Worm (Caenorhabditis elegans) whole organism, L1 larva: ENCODE measurements around the gene ddn-1.

Source experiments
- aha-1 ChIP-seq: fragments of 150-350 bp; optimal IDR thresholded peaks from 2 replicates; lab custom pipeline; 2014; ENCODE audit warnings: missing biosample characterization, missing genetic modification characterization
- alr-1 ChIP-seq: fragments of 200-800 bp; sonication (Bioruptor generic); optimal IDR thresholded peaks from 2 replicates; lab custom pipeline; 2018; ENCODE audit warnings: borderline replicate concordance, mild to moderate bottlenecking, missing genetic modification characterization, missing compliant biosample characterization
- ama-1 ChIP-seq: fragments of 150-350 bp; optimal IDR thresholded peaks from 2 replicates; lab custom pipeline; 2014
- ceh-8 ChIP-seq: fragments of 200-800 bp; sonication (Bioruptor generic); optimal IDR thresholded peaks from 2 replicates; lab custom pipeline; 2018; ENCODE audit warnings: mild to moderate bottlenecking, missing genetic modification characterization, moderate library complexity, missing compliant biosample characterization
- ceh-90 ChIP-seq: sonication (generic microtip); optimal IDR thresholded peaks from 2 replicates; lab custom pipeline; 2016; ENCODE audit warnings: missing genetic modification characterization, missing compliant biosample characterization
- ces-1 ChIP-seq: fragments of 150-350 bp; optimal IDR thresholded peaks from 2 replicates; lab custom pipeline; 2014; ENCODE audit warnings: missing biosample characterization, missing genetic modification reagents, missing genetic modification characterization
- dpl-1 ChIP-seq, 3 experiments: fragments of 150-350 bp in 2 of 3; sonication (generic microtip) in 1 of 3; optimal IDR thresholded peaks; 2 replicates each; lab custom pipeline; 2014 to 2017; ENCODE audit warnings: missing biosample characterization in 3 of 3, missing genetic modification characterization in 3 of 3, missing genetic modification reagents in 3 of 3
- efl-3 ChIP-seq: fragments of 200-800 bp; sonication (Bioruptor generic); optimal IDR thresholded peaks from 2 replicates; lab custom pipeline; 2018; ENCODE audit warnings: mild to moderate bottlenecking, missing genetic modification characterization, missing compliant biosample characterization
- elt-2 ChIP-seq: sonication (generic microtip); optimal IDR thresholded peaks from 2 replicates; lab custom pipeline; 2016; ENCODE audit warnings: missing genetic modification characterization, mild to moderate bottlenecking, inconsistent platforms, missing compliant biosample characterization, missing genetic modification reagents
- fkh-10 ChIP-seq: sonication (generic microtip); optimal IDR thresholded peaks from 2 replicates; lab custom pipeline; 2017; ENCODE audit warnings: missing biosample characterization, missing genetic modification reagents, missing genetic modification characterization
- fkh-8 ChIP-seq: sonication (generic microtip); optimal IDR thresholded peaks from 2 replicates; lab custom pipeline; 2016; ENCODE audit warnings: mild to moderate bottlenecking, missing genetic modification characterization, missing compliant biosample characterization
- fos-1 ChIP-seq: fragments of 150-350 bp; optimal IDR thresholded peaks from 2 replicates; lab custom pipeline; 2014; ENCODE audit warnings: missing biosample characterization, missing genetic modification characterization
- grh-1 ChIP-seq: fragments of 200-800 bp; sonication (Bioruptor generic); IDR thresholded peaks from 2 replicates; pipeline ENCODE4 v1.3.6; 2022; ENCODE audit warnings: missing genetic modification reagents, missing genetic modification characterization, missing compliant biosample characterization
- lin-13 ChIP-seq: fragments of 150-350 bp; optimal IDR thresholded peaks from 2 replicates; lab custom pipeline; 2014; ENCODE audit warnings: missing biosample characterization, missing genetic modification reagents, missing genetic modification characterization
- lin-14 ChIP-seq: fragments of 200-800 bp; sonication (Bioruptor generic); optimal IDR thresholded peaks from 2 replicates; lab custom pipeline; 2018; ENCODE audit warnings: mild to moderate bottlenecking, missing genetic modification characterization, moderate library complexity, missing compliant biosample characterization
- lsy-2 ChIP-seq, 2 experiments: fragments of 150-350 bp; optimal IDR thresholded peaks; 2 replicates each; lab custom pipeline; 2014; ENCODE audit warnings: missing biosample characterization in 2 of 2, missing genetic modification characterization in 2 of 2
- mab-9 ChIP-seq: fragments of 200-800 bp; sonication (Bioruptor generic); IDR thresholded peaks from 2 replicates; pipeline ENCODE4 v1.3.6; 2022; ENCODE audit warnings: missing genetic modification reagents, missing genetic modification characterization, missing compliant biosample characterization
- nhr-47 ChIP-seq: sonication (generic microtip); optimal IDR thresholded peaks from 2 replicates; lab custom pipeline; 2016; ENCODE audit warnings: mild to moderate bottlenecking, missing genetic modification characterization, moderate library complexity, missing compliant biosample characterization
- nhr-84 ChIP-seq: sonication (generic microtip); optimal IDR thresholded peaks from 2 replicates; lab custom pipeline; 2017; ENCODE audit warnings: missing biosample characterization, missing genetic modification characterization
- pax-3 ChIP-seq: fragments of 200-800 bp; sonication (Bioruptor generic); optimal IDR thresholded peaks from 2 replicates; lab custom pipeline; 2018; ENCODE audit warnings: mild to moderate bottlenecking, missing genetic modification characterization, moderate library complexity, missing compliant biosample characterization
- vab-15 ChIP-seq: sonication (generic microtip); optimal IDR thresholded peaks from 2 replicates; lab custom pipeline; 2017; ENCODE audit warnings: missing genotype, mild to moderate bottlenecking, missing genetic modification characterization, missing compliant biosample characterization

The ddn-1 gene

DNA sequence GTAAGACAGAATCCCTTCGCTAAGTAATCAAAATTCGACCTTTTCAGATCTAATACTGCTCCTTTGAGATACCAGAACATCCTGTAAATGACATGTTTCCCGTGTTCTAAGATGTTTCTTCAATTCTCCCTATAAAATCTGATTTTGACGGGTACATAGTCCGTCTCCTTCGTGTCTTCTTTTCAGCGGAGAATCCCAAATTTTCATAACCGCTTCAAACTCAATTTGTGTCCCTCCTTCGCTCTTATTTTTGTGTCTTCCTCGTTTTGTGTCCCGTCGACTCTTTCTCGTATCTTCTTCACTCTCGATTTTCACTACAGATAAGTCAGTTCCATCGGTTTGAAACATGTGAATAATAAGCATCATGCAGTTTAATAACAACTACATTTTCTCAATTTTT lies 44.1 kb downstream of the ddn-1 start, which contains the start of gene glr-5:
TSS of gene glr-5 (plus strand) at position 321 of the 400 bp plus-strand sequence.
- no peak for TF ChIP-seq pax-3 (tag; lab: Kevin White, UChicago)
- peak; percentile 68 for TF ChIP-seq lin-14 (GFP tag; lab: Kevin White, UChicago)
- TF ChIP-seq ces-1 (GFP tag; lab: Kevin White, UChicago), result peak; percentile 52
- TF ChIP-seq alr-1, result no peak
- TF ChIP-seq fkh-10 (GFP tag; lab: Kevin White, UChicago), result peak; percentile 61

DNA sequence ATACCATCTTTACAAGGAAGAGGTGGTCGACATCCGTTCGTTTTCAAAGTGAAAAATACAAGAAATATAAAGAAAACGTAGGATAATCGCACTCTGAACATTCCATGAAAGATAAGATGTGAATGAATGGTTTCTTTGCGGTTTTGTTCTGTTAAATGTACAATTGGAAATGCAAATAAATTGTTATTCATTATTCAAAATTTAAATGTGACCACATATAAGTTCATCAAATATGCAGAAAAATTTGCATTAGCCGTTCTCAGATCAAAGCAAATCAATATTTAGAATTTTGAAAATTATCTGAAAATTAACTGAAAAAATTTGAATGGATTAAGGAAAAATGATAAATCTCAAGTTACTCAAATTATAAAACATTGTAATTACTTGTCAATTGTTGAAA lies 48.4 kb downstream of the ddn-1 start, which contains the start of gene ZC178.2:
TSS of gene ZC178.2 (minus strand) at position 101 of the 400 bp plus-strand sequence.
- TF ChIP-seq efl-3 (GFP tag; lab: Kevin White, UChicago) (no peak), fos-1 (no peak), dpl-1 (GFP tag; optimal IDR thresholded peaks at IDR 0.05; lab: Kevin White, UChicago) (no peak), nhr-47 (tag; lab: Kevin White, UChicago) (no peak), fkh-8 (tag; lab: Kevin White, UChicago) (no peak), aha-1 (no peak), pax-3 (tag; lab: Kevin White, UChicago) (no peak), elt-2 (no peak), grh-1 (no peak), lin-14 (GFP tag; lab: Kevin White, UChicago) (no peak), ceh-90 (tag; lab: Kevin White, UChicago) (no peak), ama-1 (lab: Kevin White, UChicago) (no peak), lsy-2 (tag; optimal IDR thresholded peaks at IDR 0.05; lab: Kevin White, UChicago) (no peak), nhr-84 (tag; lab: Kevin White, UChicago) (no peak), mab-9 (GFP tag; lab: Robert Waterston, UW) (no peak), lin-13 (GFP tag; lab: Kevin White, UChicago) (no peak), ceh-8 (GFP tag; lab: Kevin White, UChicago) (no peak), vab-15 (no peak)
- TF ChIP-seq, all 84 proteins: peak for 0
